Fruit fly (Drosophila melanogaster) whole organism, adult: ENCODE data around the gene mtSSB.
A peak's percentile ranks its signal among the peaks of the same experiment; 100 is the strongest.

Experiments used
- CG11617 ChIP-seq: fragments of 200-800 bp; sonication (Bioruptor generic); optimal IDR thresholded peaks from 2 replicates; lab custom pipeline; 2017; ENCODE audit warnings: mild to moderate bottlenecking, missing biosample characterization, missing genetic modification reagents, missing genetic modification characterization
- CG5204 ChIP-seq: fragments of 200-800 bp; sonication (Bioruptor generic); optimal IDR thresholded peaks from 2 replicates; lab custom pipeline; 2016; ENCODE audit warnings: missing biosample characterization, missing genetic modification characterization
- CG7101 ChIP-seq: fragments of 200-800 bp; sonication (Bioruptor generic); optimal IDR thresholded peaks from 2 replicates; lab custom pipeline; 2018; ENCODE audit warnings: missing biosample characterization, mild to moderate bottlenecking, missing genetic modification characterization, moderate library complexity
- Clk ChIP-seq: fragments of 200-800 bp; sonication (Bioruptor generic); optimal IDR thresholded peaks from 2 replicates; lab custom pipeline; 2017; ENCODE audit warnings: missing biosample characterization, missing genetic modification characterization
- Crg-1 ChIP-seq: fragments of 200-800 bp; sonication (Bioruptor generic); optimal IDR thresholded peaks from 2 replicates; lab custom pipeline; 2016; ENCODE audit warnings: missing biosample characterization, missing genetic modification characterization
- cic ChIP-seq: fragments of 200-800 bp; sonication (Bioruptor generic); optimal IDR thresholded peaks from 2 replicates; lab custom pipeline; 2017; ENCODE audit warnings: missing biosample characterization, mild to moderate bottlenecking, missing genetic modification characterization, moderate library complexity
- kay ChIP-seq: fragments of 200-800 bp; sonication (Bioruptor generic); peaks from one replicate; lab custom pipeline; 2016; ENCODE audit warnings: missing biosample characterization, missing genetic modification characterization, borderline replicate concordance
- ovo ChIP-seq: fragments of 200-800 bp; sonication (Bioruptor generic); optimal IDR thresholded peaks from 2 replicates; lab custom pipeline; 2016; ENCODE audit warnings: missing biosample characterization, missing genetic modification characterization
- tj ChIP-seq: fragments of 200-800 bp; sonication (Bioruptor generic); optimal IDR thresholded peaks from 3 replicates; lab custom pipeline; 2017; ENCODE audit warnings: missing biosample characterization, mild to moderate bottlenecking, missing genetic modification characterization, moderate library complexity
- toe ChIP-seq: fragments of 200-800 bp; sonication (Bioruptor generic); optimal IDR thresholded peaks from 2 replicates; lab custom pipeline; 2016; ENCODE audit warnings: missing biosample characterization, missing genetic modification characterization

dm6 chr3R:16221359-16222299 is 16.6 kb upstream of the mtSSB start:
- TF ChIP-seq CG11617 (GFP tag; lab: Kevin White, UChicago) (peak; percentile 87), toe (GFP tag; lab: Kevin White, UChicago) (peak; percentile 17), cic (GFP tag; lab: Kevin White, UChicago) (no peak), Crg-1 (GFP tag; lab: Kevin White, UChicago) (no peak), CG5204 (GFP tag; lab: Kevin White, UChicago) (peak; percentile 37), kay (no peak), Clk (GFP tag; lab: Kevin White, UChicago) (no peak), CG7101 (tag; lab: Kevin White, UChicago) (peak; percentile 70), tj (GFP tag; lab: Kevin White, UChicago) (peak; percentile 66), ovo (GFP tag; lab: Kevin White, UChicago) (no peak)
